Worm (Caenorhabditis elegans) whole organism, L3 larva: ENCODE results near the gene nhr-186.

Source experiments
- ZK546.5 ChIP-seq: sonication (generic microtip); optimal IDR thresholded peaks from 2 replicates; lab custom pipeline; 2017; ENCODE audit warnings: missing biosample characterization, missing genetic modification characterization
- aly-2 ChIP-seq: fragments of 150-350 bp; optimal IDR thresholded peaks from 2 replicates; lab custom pipeline; 2014; ENCODE audit warnings: missing biosample characterization, missing genetic modification characterization
- ceh-82 ChIP-seq: fragments of 150-350 bp; optimal IDR thresholded peaks from 2 replicates; lab custom pipeline; 2014; ENCODE audit warnings: missing biosample characterization, missing genetic modification characterization
- egl-27 ChIP-seq: sonication (generic microtip); optimal IDR thresholded peaks from 4 replicates; lab custom pipeline; 2017; ENCODE audit warnings: missing biosample characterization, missing genetic modification reagents, missing genetic modification characterization
- elt-1 ChIP-seq: fragments of 150-350 bp; optimal IDR thresholded peaks from 2 replicates; lab custom pipeline; 2014; ENCODE audit warnings: missing biosample characterization, missing genetic modification characterization
- lin-15B ChIP-seq: fragments of 150-350 bp; optimal IDR thresholded peaks from 2 replicates; lab custom pipeline; 2014; ENCODE audit warnings: missing biosample characterization, missing genetic modification characterization
- mdl-1 ChIP-seq: fragments of 150-350 bp; optimal IDR thresholded peaks from 2 replicates; lab custom pipeline; 2014; ENCODE audit warnings: missing biosample characterization, missing genetic modification characterization
- nfya-1 ChIP-seq: sonication (generic microtip); optimal IDR thresholded peaks from 2 replicates; lab custom pipeline; 2017; ENCODE audit warnings: missing genetic modification characterization, mild to moderate bottlenecking, missing compliant biosample characterization, antibody characterized with exemption, moderate library complexity; ENCODE audit not compliant: insufficient read depth
- nhr-12 ChIP-seq: fragments of 150-350 bp; optimal IDR thresholded peaks from 2 replicates; lab custom pipeline; 2014; ENCODE audit warnings: missing biosample characterization, missing genetic modification characterization
- nhr-237 ChIP-seq: fragments of 150-350 bp; optimal IDR thresholded peaks from 2 replicates; lab custom pipeline; 2014; ENCODE audit warnings: missing biosample characterization, missing genetic modification characterization
- pqm-1 ChIP-seq: fragments of 150-350 bp; optimal IDR thresholded peaks from 2 replicates; lab custom pipeline; 2017; ENCODE audit warnings: missing biosample characterization, missing genetic modification characterization, inconsistent platforms
- tbx-2 ChIP-seq: sonication (generic microtip); optimal IDR thresholded peaks from 2 replicates; lab custom pipeline; 2016; ENCODE audit warnings: mild to moderate bottlenecking, missing genetic modification characterization, missing compliant biosample characterization
- zag-1 ChIP-seq: fragments of 150-350 bp; optimal IDR thresholded peaks from 2 replicates; lab custom pipeline; 2014; ENCODE audit warnings: missing biosample characterization, missing genetic modification characterization
- ztf-4 ChIP-seq: fragments of 150-350 bp; optimal IDR thresholded peaks from 2 replicates; lab custom pipeline; 2014; ENCODE audit warnings: missing biosample characterization, missing genetic modification characterization

DNA sequence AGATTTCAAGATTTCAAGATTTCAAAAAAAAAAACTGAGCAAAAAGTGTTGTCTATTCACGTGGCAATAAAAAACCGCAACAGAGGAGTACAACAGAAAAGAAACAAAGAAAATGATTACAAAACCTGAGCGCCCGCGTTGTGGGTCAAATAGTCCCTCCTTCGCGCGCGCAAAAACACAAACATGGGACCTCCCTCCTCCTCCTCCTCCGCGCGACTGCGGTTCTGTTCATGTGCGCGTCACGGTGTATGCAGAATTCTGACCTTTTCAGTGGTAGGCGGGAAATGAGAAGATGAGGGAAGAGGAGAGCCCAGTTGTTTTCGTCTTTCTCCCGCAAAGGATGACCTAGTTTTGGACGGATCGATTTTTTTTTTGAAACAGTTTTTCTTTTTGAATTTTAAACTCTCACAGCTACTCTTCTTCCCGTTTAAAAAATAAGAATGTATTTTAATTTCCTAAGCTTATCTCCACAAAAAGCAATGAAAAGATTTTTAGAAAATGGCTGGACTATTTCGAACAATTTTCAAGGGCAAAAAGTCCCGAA, 37.7 kb upstream of the nhr-186 start, which contains the start of gene C17E7.4:
- TF ChIP-seq nhr-12 (tag; lab: Kevin White, UChicago) (no peak), egl-27 (tag; lab: Kevin White, UChicago) (no peak), elt-1 (tag; lab: Kevin White, UChicago) (no peak), nfya-1 (tag; lab: Kevin White, UChicago) (no peak), tbx-2 (tag; lab: Kevin White, UChicago) (no peak), ceh-82 (no peak), zag-1 (tag; lab: Kevin White, UChicago) (no peak), ztf-4 (tag; lab: Kevin White, UChicago) (no peak), mdl-1 (no peak), pqm-1 (tag; lab: Kevin White, UChicago) (no peak), nhr-237 (no peak), lin-15B (tag; lab: Kevin White, UChicago) (no peak), aly-2 (no peak), ZK546.5 (tag; lab: Kevin White, UChicago) (no peak)
